Worm (Caenorhabditis elegans): ENCODE data around the gene fbxa-64.

DNA sequence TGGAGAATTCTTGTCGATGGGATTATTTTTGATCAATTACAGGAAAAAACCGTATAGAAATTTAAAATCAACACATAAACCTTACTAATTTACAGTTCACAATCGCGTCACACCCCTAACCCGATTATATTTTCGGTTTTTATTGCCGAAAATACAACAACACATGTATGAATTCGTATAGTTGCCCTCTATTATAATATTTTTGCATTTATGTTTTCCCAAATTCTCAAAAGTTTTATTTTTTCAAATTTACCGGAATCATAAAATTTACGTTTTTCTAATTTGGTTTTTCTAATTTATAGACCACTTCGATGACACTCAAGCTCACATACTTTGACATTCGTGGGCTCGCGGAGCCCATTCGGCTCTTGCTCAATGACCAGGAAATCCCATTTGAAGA is 35.0 kb downstream of the fbxa-64 start, which contains the start of gene gst-23:
- TF ChIP-seq tbx-8 (GFP tag; optimal IDR thresholded peaks at IDR 0.05) = no peak
- TF ChIP-seq elt-1 (tag; optimal IDR thresholded peaks at IDR 0.05; ENCODE audit: borderline replicate concordance, insufficient read depth) = no peak
- TF ChIP-seq mab-5 (tag; optimal IDR thresholded peaks at IDR 0.05) = no peak

Data from whole organism, mixed stage, embryonic.